Fruit fly (Drosophila melanogaster) whole organism, pupa: Measurements from ENCODE around the gene VhaSFD.

Experiments
- CG13204 ChIP-seq: fragments of 200-800 bp; sonication (Bioruptor generic); optimal IDR thresholded peaks from 2 replicates; lab custom pipeline; 2018; ENCODE audit warnings: missing biosample characterization, mild to moderate bottlenecking, missing genetic modification characterization, moderate library complexity
- CG34367 ChIP-seq: fragments of 200-800 bp; sonication (Bioruptor generic); optimal IDR thresholded peaks from 2 replicates; lab custom pipeline; 2018; ENCODE audit warnings: missing biosample characterization, mild to moderate bottlenecking, missing genetic modification characterization
- D1 ChIP-seq: fragments of 200-800 bp; sonication (Bioruptor generic); optimal IDR thresholded peaks from 2 replicates; lab custom pipeline; 2018; ENCODE audit warnings: missing biosample characterization, mild to moderate bottlenecking, missing genetic modification characterization, moderate library complexity
- Pif1A ChIP-seq: fragments of 200-800 bp; sonication (Bioruptor generic); optimal IDR thresholded peaks from 3 replicates; lab custom pipeline; 2016; ENCODE audit warnings: missing biosample characterization, missing genetic modification characterization
- Snoo ChIP-seq: fragments of 200-800 bp; sonication (Bioruptor generic); optimal IDR thresholded peaks from 3 replicates; lab custom pipeline; 2017; ENCODE audit warnings: missing biosample characterization, mild to moderate bottlenecking, missing genetic modification characterization, inconsistent platforms
- gl ChIP-seq: fragments of 200-800 bp; sonication (Bioruptor generic); optimal IDR thresholded peaks from 2 replicates; lab custom pipeline; 2018; ENCODE audit warnings: missing biosample characterization, mild to moderate bottlenecking, missing genetic modification characterization
- rn ChIP-seq: fragments of 200-800 bp; sonication (Bioruptor generic); IDR thresholded peaks from 2 replicates; pipeline ENCODE4 v1.3.6; 2022; ENCODE audit warnings: missing biosample characterization, missing genetic modification characterization

- TF ChIP-seq CG13204 (peak; percentile 82), Snoo (tag; lab: Kevin White, UChicago) (peak; percentile 96), CG34367 (peak; percentile 93), D1 (tag; lab: Kevin White, UChicago) (peak; percentile 89), Pif1A (peak; percentile 98), rn (peak; percentile 97), gl (tag; lab: Kevin White, UChicago) (peak; percentile 85)
These were observed 11.6 kb downstream of the VhaSFD start, which contains the start of the genes Cyt-c-d and CG31808 for dm6 chr2L:16715841-16716701.
